Fruit fly (Drosophila melanogaster): ENCODE measurements around the gene CG42857.

Gene CG42857

DNA sequence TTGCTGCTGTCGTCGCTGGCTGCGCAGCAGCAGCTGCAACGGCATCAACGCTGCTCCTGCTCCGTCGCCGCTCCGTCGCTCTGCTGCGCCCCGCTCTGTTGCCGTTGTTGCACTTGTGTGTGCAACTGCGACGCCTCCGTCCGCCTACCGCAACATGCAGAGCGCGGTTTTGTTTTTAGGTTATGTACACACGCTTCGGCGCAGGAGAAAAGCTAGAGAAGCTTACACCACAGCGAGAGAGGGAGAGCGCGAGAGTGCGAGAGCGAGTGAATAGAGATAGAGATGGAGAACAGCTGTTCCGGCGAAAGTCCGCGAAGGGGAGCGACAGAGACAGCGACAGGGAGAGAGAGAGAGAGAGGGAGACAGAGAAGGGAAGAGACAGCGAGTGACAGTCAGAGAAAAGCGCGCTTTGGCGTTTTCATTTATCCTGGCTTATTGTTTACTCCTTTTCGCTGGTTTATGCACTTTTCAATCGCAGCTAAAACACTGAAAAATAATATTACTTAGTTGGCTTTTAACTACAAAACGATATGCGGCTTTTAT lies 44.9 kb upstream of the CG42857 start:
- no peak for TF ChIP-seq bbx (GFP tag; IDR thresholded peaks at IDR 0.05; ENCODE audit: partially characterized antibody)
- no peak for TF ChIP-seq Bteb2 (GFP tag; optimal IDR thresholded peaks at IDR 0.05)
- TF ChIP-seq CG1832 (GFP tag; optimal IDR thresholded peaks at IDR 0.05), result peak; percentile 72
- TF ChIP-seq CG7556 (GFP tag; optimal IDR thresholded peaks at IDR 0.05), result no peak
- TF ChIP-seq CG13296 (GFP tag; optimal IDR thresholded peaks at IDR 0.05), result no peak
- TF ChIP-seq CG8478 (optimal IDR thresholded peaks at IDR 0.05), result peak; percentile 41
- peak; percentile 71 to 86 for TF ChIP-seq Trl (optimal IDR thresholded peaks at IDR 0.05)
- no peak for TF ChIP-seq Trl (GFP tag; optimal IDR thresholded peaks at IDR 0.05)
- no peak for TF ChIP-seq Scr (GFP tag; IDR thresholded peaks at IDR 0.05; ENCODE audit: partially characterized antibody)
- no peak for TF ChIP-seq Dad (GFP tag; optimal IDR thresholded peaks at IDR 0.05)
- TF ChIP-seq CG32772 (GFP tag; IDR thresholded peaks at IDR 0.05), result no peak
- TF ChIP-seq unc-4 (GFP tag; IDR thresholded peaks at IDR 0.05; ENCODE audit: partially characterized antibody), result 0 out of 2 replicates have a peak, but pooled peaks have one; percentile 26
- 0 out of 4 replicates have a peak, but pooled peaks have one; percentile 52 for TF ChIP-seq chinmo (GFP tag; IDR thresholded peaks at IDR 0.05; ENCODE audit: partially characterized antibody)
- TF ChIP-seq ewg (GFP tag; optimal IDR thresholded peaks at IDR 0.05), result peak; percentile 94
- TF ChIP-seq Ets65A (GFP tag), result peak; percentile 19
- no peak for TF ChIP-seq tna (GFP tag; IDR thresholded peaks at IDR 0.05; ENCODE audit: partially characterized antibody)
- TF ChIP-seq crp (GFP tag; optimal IDR thresholded peaks at IDR 0.05), result peak in 1 of 2 experiments; percentile 72
- TF ChIP-seq CG11504 (tag; optimal IDR thresholded peaks at IDR 0.05), result peak; percentile 39
- no peak for TF ChIP-seq ac (GFP tag; optimal IDR thresholded peaks at IDR 0.05)
- TF ChIP-seq CG12659 (GFP tag; optimal IDR thresholded peaks at IDR 0.05), result no peak
- TF ChIP-seq CG3847 (GFP tag; IDR thresholded peaks at IDR 0.05), result no peak
- no peak for TF ChIP-seq CG43689 (GFP tag; IDR thresholded peaks at IDR 0.05)
- no peak for TF ChIP-seq CG9797 (GFP tag; optimal IDR thresholded peaks at IDR 0.05)
- no peak for TF ChIP-seq wek (GFP tag; optimal IDR thresholded peaks at IDR 0.05)
- TF ChIP-seq CHES-1-like (GFP tag; optimal IDR thresholded peaks at IDR 0.05), result no peak
- TF ChIP-seq CG7372 (GFP tag; IDR thresholded peaks at IDR 0.05), result no peak
- no peak for TF ChIP-seq CG3726 (GFP tag; IDR thresholded peaks at IDR 0.05)
- TF ChIP-seq CTCF (GFP tag; optimal IDR thresholded peaks at IDR 0.05), result no peak
- no peak for TF ChIP-seq insv (GFP tag; optimal IDR thresholded peaks at IDR 0.05)
- TF ChIP-seq rib (GFP tag; IDR thresholded peaks at IDR 0.05), result no peak
- peak; percentile 90 for TF ChIP-seq bigmax (GFP tag; optimal IDR thresholded peaks at IDR 0.05)
- no peak for TF ChIP-seq TFAM (GFP tag; optimal IDR thresholded peaks at IDR 0.05)
- no peak for TF ChIP-seq CG1602 (GFP tag; optimal IDR thresholded peaks at IDR 0.05)
- TF ChIP-seq Adf1 (GFP tag; IDR thresholded peaks at IDR 0.05), result peak; percentile 45
- TF ChIP-seq sens (GFP tag), result peak; percentile 85
- TF ChIP-seq z (GFP tag; IDR thresholded peaks at IDR 0.05), result no peak
- TF ChIP-seq yki (optimal IDR thresholded peaks at IDR 0.05), result peak; percentile 18
- TF ChIP-seq Fer1 (GFP tag; optimal IDR thresholded peaks at IDR 0.05), result no peak

DNA sequence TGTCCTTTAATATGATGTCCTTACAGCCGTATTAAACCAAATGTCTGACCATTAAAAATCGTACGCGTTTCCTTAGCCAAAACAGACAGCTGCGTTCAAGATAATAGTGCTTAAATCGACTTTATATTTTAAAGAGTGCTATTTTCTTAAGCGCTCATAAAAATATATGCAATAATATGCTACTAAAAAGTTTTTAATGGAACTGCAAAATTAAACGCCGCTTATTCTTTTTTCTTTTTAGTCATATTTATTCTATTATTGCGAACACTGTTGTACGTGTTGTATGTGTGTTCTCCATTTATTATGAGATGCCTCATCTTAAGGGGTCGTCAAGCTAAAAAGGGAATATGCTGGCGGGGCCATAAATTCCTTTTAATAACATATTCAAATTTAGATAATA lies 39.6 kb upstream of the CG42857 start:
- TF ChIP-seq Blimp-1 (GFP tag; optimal IDR thresholded peaks at IDR 0.05) (peak; percentile 31), CG3281 (GFP tag; optimal IDR thresholded peaks at IDR 0.05) (peak; percentile 26), CG6765 (GFP tag; optimal IDR thresholded peaks at IDR 0.05) (no peak), lab (GFP tag; optimal IDR thresholded peaks at IDR 0.05) (peak; percentile 51), da (GFP tag; optimal IDR thresholded peaks at IDR 0.05) (no peak), Fer1 (GFP tag; optimal IDR thresholded peaks at IDR 0.05) (peak; percentile 41), CG17359 (tag; optimal IDR thresholded peaks at IDR 0.05) (no peak), CG18599 (GFP tag; optimal IDR thresholded peaks at IDR 0.05) (peak; percentile 12), Ada2b (GFP tag; IDR thresholded peaks at IDR 0.05) (peak; percentile 15; the same call in 1 of the 2 replicates), sens (GFP tag) (peak; percentile 62), crp (GFP tag; optimal IDR thresholded peaks at IDR 0.05) (no peak), hkb (optimal IDR thresholded peaks at IDR 0.05) (no peak), hkb (GFP tag; IDR thresholded peaks at IDR 0.05) (peak; percentile 43; the same call in 1 of the 2 replicates), Meics (GFP tag; optimal IDR thresholded peaks at IDR 0.05) (peak; percentile 9), CG11504 (tag; optimal IDR thresholded peaks at IDR 0.05) (peak; percentile 48), Med (GFP tag) (peak; percentile 50), CG2712 (tag; optimal IDR thresholded peaks at IDR 0.05) (peak; percentile 1), row (GFP tag; IDR thresholded peaks at IDR 0.05) (0 out of 3 replicates have a peak, but pooled peaks have one; percentile 8), gem (tag; optimal IDR thresholded peaks at IDR 0.05) (peak; percentile 21)

Measured in whole organism, embryonic.